Fruit fly (Drosophila melanogaster): Measurements from ENCODE around the gene CG14259.

CG14259 gene

dm6 chr3R:27131408-27131807, 37.1 kb downstream of the CG14259 start (continued):
- TF ChIP-seq slou (GFP tag; optimal IDR thresholded peaks at IDR 0.05) (no peak), BtbVII (GFP tag; optimal IDR thresholded peaks at IDR 0.05) (peak; percentile 68), TFAM (GFP tag; optimal IDR thresholded peaks at IDR 0.05) (no peak), CG6791 (GFP tag; IDR thresholded peaks at IDR 0.05; ENCODE audit: partially characterized antibody) (no peak), exex (tag; optimal IDR thresholded peaks at IDR 0.05) (peak; percentile 40), Xrp1 (GFP tag; IDR thresholded peaks at IDR 0.05) (peak; percentile 32; the same call in 1 of the 2 replicates), unpg (GFP tag; optimal IDR thresholded peaks at IDR 0.05) (peak; percentile 35), CG32532 (GFP tag; IDR thresholded peaks at IDR 0.05) (peak; percentile 43; the same call in 1 of the 2 replicates), D19B (GFP tag; optimal IDR thresholded peaks at IDR 0.05) (no peak), CG10979 (tag; optimal IDR thresholded peaks at IDR 0.05) (no peak), CG6272 (GFP tag; IDR thresholded peaks at IDR 0.05) (no peak), CG4617 (GFP tag; optimal IDR thresholded peaks at IDR 0.05; ENCODE audit: borderline replicate concordance) (no peak), CG3726 (GFP tag; IDR thresholded peaks at IDR 0.05) (no peak), Atf3 (GFP tag; optimal IDR thresholded peaks at IDR 0.05) (no peak), tgo (GFP tag; IDR thresholded peaks at IDR 0.05) (no peak), YL-1 (GFP tag; optimal IDR thresholded peaks at IDR 0.05) (no peak), lab (GFP tag; optimal IDR thresholded peaks at IDR 0.05) (peak; percentile 87), knrl (GFP tag; IDR thresholded peaks at IDR 0.05; ENCODE audit: partially characterized antibody) (no peak), Ets97D (GFP tag; optimal IDR thresholded peaks at IDR 0.05) (no peak), Eip74EF (GFP tag; optimal IDR thresholded peaks at IDR 0.05) (no peak), HLH3B (GFP tag; IDR thresholded peaks at IDR 0.05) (peak; percentile 31; the same call in 1 of the 2 replicates), Oli (tag; optimal IDR thresholded peaks at IDR 0.05) (no peak), mam (GFP tag; optimal IDR thresholded peaks at IDR 0.05) (peak; percentile 10), NC2α (GFP tag; optimal IDR thresholded peaks at IDR 0.05) (no peak), CG7963 (GFP tag; IDR thresholded peaks at IDR 0.05; ENCODE audit: partially characterized antibody) (no peak), chn (GFP tag; optimal IDR thresholded peaks at IDR 0.05) (no peak), CG3065 (GFP tag; optimal IDR thresholded peaks at IDR 0.05) (no peak), wek (GFP tag; optimal IDR thresholded peaks at IDR 0.05) (peak; percentile 58), CTCF (GFP tag; optimal IDR thresholded peaks at IDR 0.05) (no peak), CG12299 (tag; optimal IDR thresholded peaks at IDR 0.05) (peak; percentile 8), pzg (GFP tag; optimal IDR thresholded peaks at IDR 0.05) (peak; percentile 9), PHDP (tag; optimal IDR thresholded peaks at IDR 0.05) (peak; percentile 57), CG13287 (GFP tag; IDR thresholded peaks at IDR 0.05; ENCODE audit: partially characterized antibody) (no peak), chinmo (GFP tag; IDR thresholded peaks at IDR 0.05; ENCODE audit: partially characterized antibody) (0 out of 4 replicates have a peak, but pooled peaks have one; percentile 35), gce (GFP tag; IDR thresholded peaks at IDR 0.05) (0 out of 3 replicates have a peak, but pooled peaks have one; percentile 5), CG13894 (tag; optimal IDR thresholded peaks at IDR 0.05) (peak; percentile 57), CG7839 (tag; optimal IDR thresholded peaks at IDR 0.05) (no peak), CG6854 (GFP tag; optimal IDR thresholded peaks at IDR 0.05) (peak; percentile 27), CG9932 (GFP tag; IDR thresholded peaks at IDR 0.05) (peak; percentile 53), inv (GFP tag; IDR thresholded peaks at IDR 0.05; ENCODE audit: partially characterized antibody) (no peak), Sry-β (GFP tag; optimal IDR thresholded peaks at IDR 0.05) (no peak), esg (GFP tag; conservative IDR thresholded peaks at IDR 0.05) (no peak), run (tag; optimal IDR thresholded peaks at IDR 0.05) (no peak), Sox100B (GFP tag; optimal IDR thresholded peaks at IDR 0.05) (no peak), CG12104 (GFP tag; optimal IDR thresholded peaks at IDR 0.05) (no peak), rib (GFP tag; IDR thresholded peaks at IDR 0.05) (peak; percentile 66), grau (tag; optimal IDR thresholded peaks at IDR 0.05) (peak; percentile 16), CG7745 (tag; optimal IDR thresholded peaks at IDR 0.05) (no peak), ranshi (GFP tag; IDR thresholded peaks at IDR 0.05) (peak; percentile 9; the same call in 1 of the 2 replicates), bcd (GFP tag; optimal IDR thresholded peaks at IDR 0.05) (peak; percentile 35)
